Worm (Caenorhabditis elegans) whole organism, late embryonic: ENCODE results near the gene F52E1.5.

Experiments
- F13H6.1 ChIP-seq: sonication (generic microtip); optimal IDR thresholded peaks from 2 replicates; lab custom pipeline; 2016; ENCODE audit warnings: missing genetic modification characterization, missing compliant biosample characterization
- ama-1 ChIP-seq: fragments of 150-350 bp; optimal IDR thresholded peaks from 2 replicates; lab custom pipeline; 2014
- ceh-18 ChIP-seq: sonication (generic microtip); optimal IDR thresholded peaks from 2 replicates; lab custom pipeline; 2016; ENCODE audit warnings: missing genetic modification characterization, missing compliant biosample characterization
- ceh-31 ChIP-seq: sonication (generic microtip); optimal IDR thresholded peaks from 2 replicates; lab custom pipeline; 2016; ENCODE audit warnings: missing genetic modification characterization, missing compliant biosample characterization
- ets-4 ChIP-seq: sonication (generic microtip); optimal IDR thresholded peaks from 2 replicates; lab custom pipeline; 2016; ENCODE audit warnings: missing genetic modification characterization, missing compliant biosample characterization
- gmeb-2 ChIP-seq: sonication (generic microtip); optimal IDR thresholded peaks from 2 replicates; lab custom pipeline; 2016; ENCODE audit warnings: missing genetic modification characterization, inconsistent platforms, missing compliant biosample characterization
- hlh-6 ChIP-seq: sonication (generic microtip); optimal IDR thresholded peaks from 2 replicates; lab custom pipeline; 2016; ENCODE audit warnings: missing genotype, missing genetic modification characterization, missing compliant biosample characterization
- lin-11 ChIP-seq: fragments of 200-800 bp; sonication (Bioruptor generic); optimal IDR thresholded peaks from 2 replicates; lab custom pipeline; 2018; ENCODE audit warnings: mild to moderate bottlenecking, missing genetic modification characterization, missing compliant biosample characterization
- nhr-11 ChIP-seq: fragments of 150-350 bp; optimal IDR thresholded peaks from 2 replicates; lab custom pipeline; 2014; ENCODE audit warnings: missing biosample characterization, missing genetic modification characterization
- pha-4 ChIP-seq: fragments of 150-350 bp; optimal IDR thresholded peaks from 2 replicates; lab custom pipeline; 2018; ENCODE audit warnings: missing biosample characterization, missing genetic modification reagents, missing genetic modification characterization
- unc-86 ChIP-seq: sonication (generic microtip); optimal IDR thresholded peaks from 2 replicates; lab custom pipeline; 2016; ENCODE audit warnings: missing genetic modification characterization, missing compliant biosample characterization

DNA sequence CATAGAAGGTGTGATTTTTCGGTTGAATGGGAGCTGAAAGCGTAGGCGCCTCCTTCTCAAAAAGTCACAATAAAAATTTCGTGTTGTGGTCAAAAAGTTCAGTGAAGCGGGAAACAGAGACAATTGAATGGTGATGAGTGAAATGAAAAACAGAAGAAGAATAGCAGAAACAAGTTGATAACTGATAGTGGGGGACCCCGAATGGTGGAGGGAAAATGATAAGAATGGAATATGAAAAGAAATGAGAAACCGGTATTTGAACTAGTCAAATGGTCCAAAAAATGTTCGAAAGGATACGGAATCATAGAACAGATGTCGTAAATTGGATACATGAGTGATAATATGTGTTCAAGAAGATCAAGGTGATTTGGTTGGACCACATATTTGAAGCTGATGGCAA is 25.0 kb downstream of the F52E1.5 start:
- TF ChIP-seq ama-1 (no peak), gmeb-2 (no peak), pha-4 (no peak), nhr-11 (tag; lab: Kevin White, UChicago) (no peak), F13H6.1 (tag; lab: Kevin White, UChicago) (no peak), ceh-18 (tag; lab: Kevin White, UChicago) (no peak), lin-11 (no peak), ceh-31 (tag; lab: Kevin White, UChicago) (no peak), hlh-6 (tag; lab: Kevin White, UChicago) (no peak), ets-4 (tag; lab: Kevin White, UChicago) (no peak), unc-86 (tag; lab: Kevin White, UChicago) (no peak)
